Worm (Caenorhabditis elegans) whole organism, L4 larva: Measurements from ENCODE around the gene gna-1.

Experiments
- F10B5.3 ChIP-seq: sonication (generic microtip); optimal IDR thresholded peaks from 2 replicates; lab custom pipeline; 2016; ENCODE audit warnings: mild to moderate bottlenecking, missing genetic modification characterization, missing compliant biosample characterization
- Y105C5A.15 ChIP-seq: fragments of 200-800 bp; sonication (Bioruptor generic); IDR thresholded peaks from 2 replicates; pipeline ENCODE4 v1.3.6; 2022; ENCODE audit warnings: missing genetic modification characterization, missing compliant biosample characterization
- Y48G9A.11 ChIP-seq: fragments of 200-800 bp; sonication (Bioruptor generic); IDR thresholded peaks from 2 replicates; pipeline ENCODE4 v1.3.6; 2022; ENCODE audit warnings: missing genetic modification reagents, missing genetic modification characterization, missing compliant biosample characterization
- aha-1 ChIP-seq: fragments of 150-350 bp; peaks from one replicate; lab custom pipeline; 2014; ENCODE audit warnings: missing biosample characterization, missing genetic modification characterization
- attf-4 ChIP-seq: sonication (generic microtip); optimal IDR thresholded peaks from 3 replicates; lab custom pipeline; 2017; ENCODE audit warnings: missing biosample characterization, missing genetic modification characterization
- ceh-20 ChIP-seq: fragments of 200-800 bp; sonication (Bioruptor generic); IDR thresholded peaks from 2 replicates; pipeline ENCODE4 v1.3.6; 2022; ENCODE audit warnings: missing genetic modification reagents, missing genetic modification characterization, missing compliant biosample characterization
- ceh-32 ChIP-seq: sonication (generic microtip); optimal IDR thresholded peaks from 2 replicates; lab custom pipeline; 2016; ENCODE audit warnings: mild to moderate bottlenecking, missing genetic modification characterization, missing compliant biosample characterization; ENCODE audit not compliant: poor library complexity
- ceh-62 ChIP-seq: sonication (generic microtip); optimal IDR thresholded peaks from 2 replicates; lab custom pipeline; 2017; ENCODE audit warnings: missing biosample characterization, missing genetic modification characterization
- ceh-82 ChIP-seq: sonication (generic microtip); optimal IDR thresholded peaks from 2 replicates; lab custom pipeline; 2017; ENCODE audit warnings: missing biosample characterization, missing genetic modification characterization
- cey-2 ChIP-seq: sonication (generic microtip); optimal IDR thresholded peaks from 3 replicates; lab custom pipeline; 2017; ENCODE audit warnings: missing genetic modification characterization, mild to moderate bottlenecking, missing compliant biosample characterization, antibody characterized with exemption, borderline replicate concordance; ENCODE audit not compliant: insufficient read depth
- daf-12 ChIP-seq: fragments of 150-350 bp; optimal IDR thresholded peaks from 2 replicates; lab custom pipeline; 2014; ENCODE audit warnings: missing biosample characterization, missing genetic modification reagents, missing genetic modification characterization
- daf-16 ChIP-seq, 3 experiments: sonication (generic microtip); optimal IDR thresholded peaks; 2 replicates each; lab custom pipeline; 2016 to 2017; ENCODE audit warnings: missing genetic modification characterization in 3 of 3, missing genetic modification reagents in 3 of 3, mild to moderate bottlenecking in 2 of 3, missing compliant biosample characterization in 2 of 3, missing biosample characterization in 1 of 3, moderate library complexity in 1 of 3
- daf-19 ChIP-seq: fragments of 200-800 bp; sonication (Bioruptor generic); conservative IDR thresholded peaks from 2 replicates; pipeline ENCODE4 v1.3.6; 2022; ENCODE audit warnings: missing genetic modification characterization, missing compliant biosample characterization
- dmd-6 ChIP-seq: fragments of 200-800 bp; sonication (Bioruptor generic); IDR thresholded peaks from 2 replicates; pipeline ENCODE4 v1.3.6; 2022; ENCODE audit warnings: missing genetic modification reagents, missing genetic modification characterization, missing compliant biosample characterization
- dmd-9 ChIP-seq: fragments of 200-800 bp; sonication (Bioruptor generic); IDR thresholded peaks from 2 replicates; pipeline ENCODE4 v1.3.6; 2022; ENCODE audit warnings: missing genetic modification reagents, missing genetic modification characterization, missing compliant biosample characterization
- dve-1 ChIP-seq: sonication (generic microtip); optimal IDR thresholded peaks from 2 replicates; lab custom pipeline; 2017; ENCODE audit warnings: antibody characterized with exemption, mild to moderate bottlenecking, missing genetic modification characterization, missing compliant biosample characterization; ENCODE audit not compliant: insufficient read depth
- hif-1 ChIP-seq, 2 experiments: sonication (generic microtip); optimal IDR thresholded peaks; 2 replicates each; lab custom pipeline; 2016 to 2017; ENCODE audit warnings: missing compliant biosample characterization in 2 of 2, missing genetic modification characterization in 2 of 2, missing genetic modification reagents in 2 of 2, missing genotype in 2 of 2, mild to moderate bottlenecking in 1 of 2
- hlh-11 ChIP-seq: fragments of 200-800 bp; sonication (Bioruptor generic); optimal IDR thresholded peaks from 2 replicates; lab custom pipeline; 2018; ENCODE audit warnings: mild to moderate bottlenecking, missing genetic modification characterization, missing compliant biosample characterization
- lin-1 ChIP-seq: fragments of 200-800 bp; sonication (Bioruptor generic); IDR thresholded peaks from 2 replicates; pipeline ENCODE4 v1.3.6; 2022; ENCODE audit warnings: missing genetic modification reagents, missing genetic modification characterization, missing compliant biosample characterization
- lin-38 ChIP-seq: fragments of 200-800 bp; sonication (Bioruptor generic); IDR thresholded peaks from 2 replicates; pipeline ENCODE4 v1.3.6; 2022; ENCODE audit warnings: missing genetic modification reagents, missing genetic modification characterization, missing compliant biosample characterization
- lir-3 ChIP-seq: sonication (generic microtip); optimal IDR thresholded peaks from 2 replicates; lab custom pipeline; 2016; ENCODE audit warnings: mild to moderate bottlenecking, missing genetic modification characterization, missing compliant biosample characterization
- mes-2 ChIP-seq: sonication (generic microtip); optimal IDR thresholded peaks from 2 replicates; lab custom pipeline; 2016; ENCODE audit warnings: missing genotype, mild to moderate bottlenecking, missing genetic modification characterization, missing compliant biosample characterization; ENCODE audit not compliant: poor library complexity, severe bottlenecking
- nhr-25 ChIP-seq: sonication (generic microtip); optimal IDR thresholded peaks from 2 replicates; lab custom pipeline; 2017; ENCODE audit warnings: missing genetic modification characterization, mild to moderate bottlenecking, missing compliant biosample characterization, antibody characterized with exemption, moderate library complexity, borderline replicate concordance; ENCODE audit not compliant: insufficient read depth
- nhr-28 ChIP-seq: fragments of 150-350 bp; optimal IDR thresholded peaks from 2 replicates; lab custom pipeline; 2014; ENCODE audit warnings: missing biosample characterization, missing genetic modification characterization
- nhr-41 ChIP-seq: fragments of 200-800 bp; sonication (Bioruptor generic); IDR thresholded peaks from 2 replicates; pipeline ENCODE4 v1.3.6; 2022; ENCODE audit warnings: missing genetic modification reagents, missing genetic modification characterization, missing compliant biosample characterization
- nhr-42 ChIP-seq: fragments of 200-800 bp; sonication (Bioruptor generic); IDR thresholded peaks from 2 replicates; pipeline ENCODE4 v1.3.6; 2022; ENCODE audit warnings: missing genetic modification characterization, missing compliant biosample characterization
- nhr-48 ChIP-seq: sonication (generic microtip); optimal IDR thresholded peaks from 2 replicates; lab custom pipeline; 2016; ENCODE audit warnings: mild to moderate bottlenecking, missing genetic modification characterization, missing compliant biosample characterization
- nhr-6 ChIP-seq: fragments of 150-350 bp; optimal IDR thresholded peaks from 2 replicates; lab custom pipeline; 2014; ENCODE audit warnings: missing biosample characterization, missing genetic modification characterization
- nhr-76 ChIP-seq: fragments of 150-350 bp; optimal IDR thresholded peaks from 2 replicates; lab custom pipeline; 2014; ENCODE audit warnings: missing biosample characterization, missing genetic modification characterization
- nhr-77 ChIP-seq: fragments of 150-350 bp; optimal IDR thresholded peaks from 2 replicates; lab custom pipeline; 2014; ENCODE audit warnings: missing biosample characterization, missing genetic modification characterization
- php-3 ChIP-seq: fragments of 200-800 bp; sonication (Bioruptor generic); IDR thresholded peaks from 2 replicates; pipeline ENCODE4 v1.3.6; 2022; ENCODE audit warnings: missing genetic modification reagents, missing genetic modification characterization, missing compliant biosample characterization
- pqm-1 ChIP-seq: sonication (generic microtip); optimal IDR thresholded peaks from 2 replicates; lab custom pipeline; 2017; ENCODE audit warnings: missing biosample characterization, missing genetic modification characterization
- sdz-12 ChIP-seq: fragments of 200-800 bp; sonication (Bioruptor generic); optimal IDR thresholded peaks from 2 replicates; lab custom pipeline; 2018; ENCODE audit warnings: mild to moderate bottlenecking, missing genetic modification characterization, missing compliant biosample characterization
- spr-1 ChIP-seq: sonication (generic microtip); optimal IDR thresholded peaks from 2 replicates; lab custom pipeline; 2016; ENCODE audit warnings: mild to moderate bottlenecking, missing genetic modification characterization, missing compliant biosample characterization
- unc-62 ChIP-seq, 3 experiments: fragments of 150-350 bp in 1 of 3; sonication (generic microtip); optimal IDR thresholded peaks in 2 of 3; peaks in 1 of 3; 1 replicate in 1 of 3; 2 replicates in 2 of 3; lab custom pipeline; 2014 to 2017; ENCODE audit warnings: missing biosample characterization in 3 of 3, missing genetic modification characterization in 3 of 3, missing genetic modification reagents in 3 of 3, missing genotype in 1 of 3
- zag-1 ChIP-seq: fragments of 150-350 bp; optimal IDR thresholded peaks from 2 replicates; lab custom pipeline; 2014; ENCODE audit warnings: missing biosample characterization, missing genetic modification characterization
- zfp-3 ChIP-seq: fragments of 200-800 bp; sonication (Bioruptor generic); conservative IDR thresholded peaks from 2 replicates; pipeline ENCODE4 v1.3.6; 2022; ENCODE audit warnings: missing genetic modification reagents, missing genetic modification characterization, missing compliant biosample characterization
- zip-11 ChIP-seq: fragments of 200-800 bp; sonication (Bioruptor generic); IDR thresholded peaks from 2 replicates; pipeline ENCODE4 v1.3.6; 2022; ENCODE audit warnings: missing genetic modification characterization, missing compliant biosample characterization

The gna-1 gene

ce11 chrV:10281374-10281773, 38.6 kb downstream of the gna-1 start, which contains the start of gene lys-2:
TSS of gene lys-2 (minus strand) at chrV:10281474.
- TF ChIP-seq sdz-12 (GFP tag; lab: Kevin White, UChicago) (no peak), nhr-6 (tag; lab: Kevin White, UChicago) (peak; percentile 42), dmd-6 (GFP tag; lab: Robert Waterston, UW) (peak; percentile 80), lin-1 (GFP tag; lab: Robert Waterston, UW) (0 out of 2 replicates have a peak, but pooled peaks have one; percentile 32), ceh-32 (tag; lab: Kevin White, UChicago) (no peak), daf-19 (no peak), aha-1 (tag; lab: Kevin White, UChicago) (peak; percentile 29), unc-62 (GFP tag; optimal IDR thresholded peaks at IDR 0.05 in 1 of 2; lab: Kevin White, UChicago) (no peak), unc-62 (tag; optimal IDR thresholded peaks at IDR 0.05; lab: Kevin White, UChicago) (no peak), attf-4 (tag; lab: Kevin White, UChicago) (no peak), nhr-28 (tag; lab: Kevin White, UChicago) (peak; percentile 82), ceh-82 (no peak), dve-1 (tag; lab: Kevin White, UChicago) (peak; percentile 39), mes-2 (tag; lab: Kevin White, UChicago) (no peak), zag-1 (tag; lab: Kevin White, UChicago) (no peak), daf-16 (GFP tag; optimal IDR thresholded peaks at IDR 0.05; lab: Kevin White, UChicago) (no peak), daf-16 (tag; optimal IDR thresholded peaks at IDR 0.05; lab: Kevin White, UChicago) (peak; percentile 94), pqm-1 (tag; lab: Kevin White, UChicago) (peak; percentile 88), ceh-62 (tag; lab: Kevin White, UChicago) (no peak)
- TF ChIP-seq, all 104 proteins: peak for 8

DNA sequence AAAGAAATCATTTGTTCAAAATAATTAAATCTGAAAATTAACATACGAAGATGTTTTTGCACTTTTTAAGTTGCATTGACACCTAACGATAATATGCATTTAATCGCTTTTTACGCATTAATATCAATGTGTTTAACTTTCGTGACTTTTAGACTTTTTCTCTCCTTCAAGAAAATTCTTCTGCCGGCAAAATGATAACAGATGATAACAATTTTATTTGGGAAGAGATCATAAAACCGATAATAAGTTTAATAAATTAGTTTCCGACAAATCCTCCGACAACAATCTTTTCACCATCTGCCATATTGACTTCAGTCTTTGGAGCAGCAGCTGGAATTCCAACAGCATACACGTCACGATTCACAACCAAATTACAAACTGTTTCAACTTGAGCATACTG, 39.8 kb downstream of the gna-1 start:
- TF ChIP-seq nhr-77 (tag; lab: Kevin White, UChicago) (peak; percentile 28), hlh-11 (tag; lab: Kevin White, UChicago) (peak; percentile 46), Y48G9A.11 (no peak), cey-2 (tag; lab: Kevin White, UChicago) (no peak), nhr-41 (no peak), F10B5.3 (tag; lab: Kevin White, UChicago) (no peak), spr-1 (no peak), nhr-76 (no peak), nhr-42 (GFP tag; lab: Robert Waterston, UW) (no peak), php-3 (GFP tag; lab: Robert Waterston, UW) (peak; percentile 82), daf-12 (tag; lab: Kevin White, UChicago) (no peak), zip-11 (GFP tag; lab: Robert Waterston, UW) (no peak), nhr-48 (no peak), daf-16 (GFP tag; optimal IDR thresholded peaks at IDR 0.05; lab: Kevin White, UChicago) (no peak), daf-16 (tag; optimal IDR thresholded peaks at IDR 0.05; lab: Kevin White, UChicago) (peak; percentile 88), ceh-20 (GFP tag; lab: Robert Waterston, UW) (no peak), zfp-3 (GFP tag; lab: Robert Waterston, UW) (no peak), lir-3 (no peak), dve-1 (tag; lab: Kevin White, UChicago) (peak; percentile 83), nhr-28 (tag; lab: Kevin White, UChicago) (peak; percentile 70), ceh-62 (tag; lab: Kevin White, UChicago) (no peak), aha-1 (tag; lab: Kevin White, UChicago) (no peak), dmd-6 (GFP tag; lab: Robert Waterston, UW) (peak; percentile 63), lin-38 (GFP tag; lab: Robert Waterston, UW) (no peak), dmd-9 (GFP tag; lab: Robert Waterston, UW) (no peak), nhr-25 (tag; lab: Kevin White, UChicago) (no peak), zag-1 (tag; lab: Kevin White, UChicago) (no peak), pqm-1 (tag; lab: Kevin White, UChicago) (peak; percentile 69), Y105C5A.15 (no peak), hif-1 (tag; optimal IDR thresholded peaks at IDR 0.05; lab: Kevin White, UChicago) (peak in 1 of 2 experiments; percentile 18)
